Fruit fly (Drosophila melanogaster) whole organism, wandering third instar larva: ENCODE data around the gene CG7367.

Experiments used
- brk ChIP-seq: fragments of 200-800 bp; sonication (Bioruptor generic); optimal IDR thresholded peaks from 2 replicates; lab custom pipeline; 2016; ENCODE audit warnings: missing biosample characterization, mild to moderate bottlenecking, missing genetic modification characterization
- pan ChIP-seq: fragments of >200 bp; optimal IDR thresholded peaks from 2 replicates; lab custom pipeline; 2017
- psq ChIP-seq: fragments of 200-800 bp; sonication (Bioruptor generic); optimal IDR thresholded peaks from 3 replicates; lab custom pipeline; 2017; ENCODE audit warnings: missing biosample characterization, mild to moderate bottlenecking, missing genetic modification characterization, moderate library complexity

DNA sequence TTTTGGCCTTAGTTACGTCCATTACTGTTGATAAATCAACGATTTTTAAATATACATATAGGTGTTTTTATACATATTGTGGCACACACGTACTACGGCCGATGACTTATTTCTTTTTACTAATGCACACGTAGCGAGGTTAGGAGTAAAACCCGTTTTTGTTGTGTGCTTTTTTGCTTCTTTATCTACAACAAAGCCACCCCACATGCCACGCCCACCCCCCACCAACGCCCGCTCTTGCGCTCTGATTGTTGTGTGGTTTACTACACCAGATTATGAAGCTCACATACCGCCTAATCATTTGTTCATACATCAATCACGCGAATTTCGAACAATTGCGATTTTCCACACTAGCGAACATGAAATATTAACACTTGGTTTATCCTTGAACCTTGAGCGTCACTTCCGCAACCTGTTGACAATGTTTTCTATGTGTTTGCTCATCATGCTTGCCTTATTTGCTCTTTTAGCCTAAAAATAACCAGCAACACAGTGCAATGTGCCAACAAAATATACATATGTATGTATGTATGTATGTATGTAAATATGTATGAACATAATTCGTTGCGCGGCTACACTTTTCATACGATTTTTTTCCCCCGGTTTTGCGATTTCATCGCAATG lies 46.4 kb downstream of the CG7367 start:
- TF ChIP-seq pan (lab: Kevin White, UChicago) = no peak
- TF ChIP-seq psq = no peak
- no peak for TF ChIP-seq brk (GFP tag; lab: Kevin White, UChicago)
